Fruit fly (Drosophila melanogaster): ENCODE results near the gene CG14710.

Gene CG14710

dm6 chr3R:11581340-11582252 is 38.3 kb upstream of the CG14710 start, which contains the start of gene wkd (continued):
- TF ChIP-seq CG17385 (GFP tag; optimal IDR thresholded peaks at IDR 0.05) (no peak), run (tag; optimal IDR thresholded peaks at IDR 0.05) (no peak), CG11456 (GFP tag; IDR thresholded peaks at IDR 0.05) (no peak), CG30431 (GFP tag; optimal IDR thresholded peaks at IDR 0.05) (no peak), tx (GFP tag; optimal IDR thresholded peaks at IDR 0.05) (no peak), usp (GFP tag; optimal IDR thresholded peaks at IDR 0.05) (no peak), CG7271 (tag; optimal IDR thresholded peaks at IDR 0.05) (no peak), unpg (GFP tag; optimal IDR thresholded peaks at IDR 0.05) (no peak), wor (GFP tag; IDR thresholded peaks at IDR 0.05) (no peak), eve (GFP tag; optimal IDR thresholded peaks at IDR 0.05) (no peak), NK7.1 (GFP tag; optimal IDR thresholded peaks at IDR 0.05) (no peak), CG6854 (GFP tag; optimal IDR thresholded peaks at IDR 0.05) (no peak), CG33557 (GFP tag; optimal IDR thresholded peaks at IDR 0.05) (no peak), CG2875 (GFP tag; optimal IDR thresholded peaks at IDR 0.05) (no peak), Camta (GFP tag; optimal IDR thresholded peaks at IDR 0.05) (no peak), Adf1 (GFP tag; IDR thresholded peaks at IDR 0.05) (peak; percentile 49; the same call in 1 of the 2 replicates), CG17328 (GFP tag; IDR thresholded peaks at IDR 0.05) (no peak), HmgD (GFP tag; optimal IDR thresholded peaks at IDR 0.05) (peak; percentile 66), Hsf (GFP tag; optimal IDR thresholded peaks at IDR 0.05) (no peak), CG33213 (GFP tag; optimal IDR thresholded peaks at IDR 0.05) (peak; percentile 67), CG8388 (GFP tag; optimal IDR thresholded peaks at IDR 0.05) (no peak), CrebB (tag; optimal IDR thresholded peaks at IDR 0.05) (no peak), sug (tag; optimal IDR thresholded peaks at IDR 0.05) (peak; percentile 55), her (GFP tag; optimal IDR thresholded peaks at IDR 0.05) (peak; percentile 37), CG15011 (GFP tag; optimal IDR thresholded peaks at IDR 0.05) (no peak), danr (GFP tag; IDR thresholded peaks at IDR 0.05) (no peak), pita (GFP tag; optimal IDR thresholded peaks at IDR 0.05) (no peak), slou (GFP tag; optimal IDR thresholded peaks at IDR 0.05) (no peak), prd (optimal IDR thresholded peaks at IDR 0.05) (no peak), prd (GFP tag; IDR thresholded peaks at IDR 0.05) (no peak), ro (GFP tag; IDR thresholded peaks at IDR 0.05) (no peak), sisA (GFP tag; IDR thresholded peaks at IDR 0.05) (no peak), hbn (GFP tag; IDR thresholded peaks at IDR 0.05; ENCODE audit: partially characterized antibody) (peak; percentile 81), CG11504 (tag; optimal IDR thresholded peaks at IDR 0.05) (no peak), CG2202 (tag; optimal IDR thresholded peaks at IDR 0.05) (no peak), bigmax (GFP tag; optimal IDR thresholded peaks at IDR 0.05) (no peak), Xbp1 (GFP tag; optimal IDR thresholded peaks at IDR 0.05) (no peak), Ets97D (GFP tag; optimal IDR thresholded peaks at IDR 0.05) (peak; percentile 63), CG6765 (GFP tag; optimal IDR thresholded peaks at IDR 0.05) (no peak), phol (tag; optimal IDR thresholded peaks at IDR 0.05) (peak; percentile 26), CTCF (GFP tag; optimal IDR thresholded peaks at IDR 0.05) (peak; percentile 53), cas (GFP tag; IDR thresholded peaks at IDR 0.05) (no peak), nmo (GFP tag; optimal IDR thresholded peaks at IDR 0.05) (peak; percentile 37), CG3726 (GFP tag; IDR thresholded peaks at IDR 0.05) (no peak), CG9817 (tag; optimal IDR thresholded peaks at IDR 0.05) (no peak), CG9797 (GFP tag; optimal IDR thresholded peaks at IDR 0.05) (peak; percentile 5), CG2678 (tag; optimal IDR thresholded peaks at IDR 0.05) (no peak), grau (tag; optimal IDR thresholded peaks at IDR 0.05) (no peak), gce (GFP tag; IDR thresholded peaks at IDR 0.05) (no peak), Aef1 (GFP tag; IDR thresholded peaks at IDR 0.05) (peak; percentile 67; the same call in 2 of the 3 replicates), fd3F (GFP tag; optimal IDR thresholded peaks at IDR 0.05) (no peak)
